Worm (Caenorhabditis elegans) whole organism, midembryonic: ENCODE measurements around the gene dot-1.3.

Source experiments
- cog-1 ChIP-seq: sonication (generic microtip); optimal IDR thresholded peaks from 2 replicates; lab custom pipeline; 2016; ENCODE audit warnings: missing genetic modification characterization, missing compliant biosample characterization
- klf-2 ChIP-seq: fragments of 200-800 bp; sonication (Bioruptor generic); conservative IDR thresholded peaks from 2 replicates; pipeline ENCODE4 v1.3.6; 2022; ENCODE audit warnings: missing genetic modification reagents, missing genetic modification characterization, missing compliant biosample characterization
- ztf-23 ChIP-seq: fragments of 200-800 bp; sonication (Bioruptor generic); IDR thresholded peaks from 2 replicates; pipeline ENCODE4 v1.3.6; 2022; ENCODE audit warnings: missing genetic modification reagents, missing genetic modification characterization, missing compliant biosample characterization

DNA sequence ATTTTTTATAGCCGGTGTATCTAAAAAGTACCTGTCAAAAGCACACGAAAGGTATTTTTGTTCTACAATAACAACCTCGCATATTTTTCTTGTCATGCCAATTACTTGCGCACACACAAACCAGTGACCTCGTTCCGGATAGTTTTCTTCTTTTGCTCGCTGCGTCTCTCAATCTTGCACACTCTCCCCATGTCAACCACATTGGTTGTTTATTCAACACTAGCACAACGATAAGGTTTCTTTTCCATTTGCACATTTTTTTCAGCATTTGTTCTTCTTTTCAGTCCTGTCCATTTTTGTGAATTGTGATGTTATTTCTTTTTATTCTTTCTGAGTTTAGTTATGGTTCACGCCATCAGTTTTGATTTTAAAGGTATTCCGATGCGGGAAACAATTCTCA lies 47.6 kb upstream of the dot-1.3 start, which contains the start of gene F42F12.3:
- no peak for TF ChIP-seq klf-2 (GFP tag; lab: Robert Waterston, UW)
- no peak for TF ChIP-seq ztf-23 (GFP tag; lab: Robert Waterston, UW)
- TF ChIP-seq cog-1 (tag; lab: Kevin White, UChicago): no peak
